Worm (Caenorhabditis elegans): ENCODE data around the gene alh-9.
A peak's percentile ranks its signal among the peaks of the same experiment; 100 is the strongest.

The alh-9 gene

DNA sequence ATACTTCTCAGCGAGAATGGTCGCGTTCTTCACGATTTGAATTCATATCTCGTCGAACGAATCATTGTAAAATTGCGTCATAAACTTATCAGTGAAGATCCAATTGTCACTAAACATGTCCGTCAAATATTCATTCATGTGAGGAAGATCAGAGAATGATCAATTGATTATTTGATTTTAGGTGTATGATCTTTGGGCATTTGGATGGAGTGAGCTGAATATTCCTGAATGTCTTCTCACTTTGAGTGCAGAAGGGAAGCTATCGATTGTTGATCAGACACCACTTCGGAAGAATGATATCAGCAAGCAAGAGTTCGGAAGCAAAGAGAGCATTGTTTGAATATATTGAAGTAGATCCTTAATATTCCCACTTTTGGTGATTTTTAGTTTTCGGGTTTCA is 18.4 kb downstream of the alh-9 start (continued):
- peak; percentile 40; the same call in 1 of the 2 replicates for TF ChIP-seq lin-38 (GFP tag; IDR thresholded peaks at IDR 0.05)
- peak; percentile 55 for TF ChIP-seq hlh-30 (tag; optimal IDR thresholded peaks at IDR 0.05; ENCODE audit: insufficient read depth)
- no peak for TF ChIP-seq dmd-8 (GFP tag; IDR thresholded peaks at IDR 0.05)
- TF ChIP-seq T26A8.4 (GFP tag; IDR thresholded peaks at IDR 0.05) = peak; percentile 31; the same call in 1 of the 2 replicates
- TF ChIP-seq ceh-28 (tag; optimal IDR thresholded peaks at IDR 0.05) = no peak
- peak; percentile 92 for TF ChIP-seq aha-1 (tag)
- TF ChIP-seq spr-3 (GFP tag; optimal IDR thresholded peaks at IDR 0.05) = no peak
- TF ChIP-seq madf-9 (GFP tag; conservative IDR thresholded peaks at IDR 0.05) = no peak

DNA sequence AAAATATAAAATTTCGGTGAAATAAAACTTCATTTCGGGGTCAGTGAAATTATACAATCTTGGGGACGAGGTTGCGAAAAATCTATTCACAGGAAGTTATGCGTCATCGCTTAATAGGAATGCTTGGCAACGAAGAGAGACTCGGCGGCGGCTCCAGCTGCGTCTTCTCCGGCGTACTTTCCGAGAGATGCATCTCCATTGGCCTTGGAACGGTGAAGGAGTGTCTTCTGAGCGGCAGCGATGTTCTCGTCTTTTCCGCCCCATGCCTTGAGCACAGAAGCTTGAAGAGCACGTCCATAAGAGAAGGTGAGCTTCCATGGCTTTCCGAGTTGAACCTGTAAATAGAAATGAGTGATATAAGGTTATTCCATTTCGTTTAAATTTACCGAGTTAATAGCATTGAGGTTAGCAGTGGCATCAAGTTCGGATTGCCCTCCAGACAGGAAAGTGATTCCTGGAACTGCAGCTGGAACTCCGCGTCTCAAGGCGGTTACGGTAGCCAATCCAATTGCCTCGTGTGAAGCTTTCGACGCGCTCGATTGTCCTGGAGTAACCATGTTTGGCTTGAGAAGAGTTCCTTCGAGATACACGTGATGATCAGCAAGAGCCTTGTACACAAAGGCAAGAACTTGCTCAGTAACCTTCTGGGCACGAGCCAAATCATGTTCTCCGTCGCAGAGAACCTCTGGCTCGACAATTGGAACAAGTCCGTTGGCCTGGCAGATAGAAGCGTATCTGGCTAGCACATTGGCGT is 19.0 kb downstream of the alh-9 start:
- TF ChIP-seq lsy-2 (tag; optimal IDR thresholded peaks at IDR 0.05) (no peak), nhr-111 (GFP tag; optimal IDR thresholded peaks at IDR 0.05) (no peak), ztf-7 (tag; optimal IDR thresholded peaks at IDR 0.05) (no peak), egl-43 (GFP tag; IDR thresholded peaks at IDR 0.05) (no peak), T20F7.1 (GFP tag; optimal IDR thresholded peaks at IDR 0.05) (peak; percentile 12), Y75B8A.6 (GFP tag; IDR thresholded peaks at IDR 0.05) (no peak), sdz-12 (GFP tag; optimal IDR thresholded peaks at IDR 0.05) (no peak), daf-8 (GFP tag; IDR thresholded peaks at IDR 0.05) (no peak), aha-1 (tag) (peak; percentile 94), set-16 (GFP tag; IDR thresholded peaks at IDR 0.05) (peak; percentile 67), dmd-9 (GFP tag; IDR thresholded peaks at IDR 0.05) (no peak), skn-1 (tag; optimal IDR thresholded peaks at IDR 0.05) (peak; percentile 22), jun-1 (tag; optimal IDR thresholded peaks at IDR 0.05) (no peak), R02D3.7 (tag; optimal IDR thresholded peaks at IDR 0.05) (no peak), mdt-29 (GFP tag; IDR thresholded peaks at IDR 0.05) (no peak), php-3 (GFP tag; IDR thresholded peaks at IDR 0.05) (0 out of 2 replicates have a peak, but pooled peaks have one; percentile 8), nhr-42 (GFP tag; IDR thresholded peaks at IDR 0.05) (0 out of 2 replicates have a peak, but pooled peaks have one; percentile 5), D1046.2 (GFP tag; IDR thresholded peaks at IDR 0.05) (0 out of 2 replicates have a peak, but pooled peaks have one; percentile 47)

DNA sequence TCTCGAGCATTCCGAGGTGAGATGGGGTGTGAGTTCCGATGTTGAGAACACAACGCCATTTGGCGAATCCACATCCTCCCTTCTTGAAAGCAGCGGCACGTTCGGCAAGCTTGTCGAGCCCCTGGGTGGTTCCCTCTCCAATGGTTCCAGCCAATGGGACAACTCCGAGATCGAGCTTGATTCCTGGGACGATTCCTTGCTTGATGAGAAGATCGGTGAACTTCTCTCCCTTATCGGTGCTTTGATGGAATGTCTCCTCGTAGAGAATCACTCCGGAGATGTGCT is 19.5 kb downstream of the alh-9 start:
- TF ChIP-seq ceh-32 (tag; optimal IDR thresholded peaks at IDR 0.05; ENCODE audit: poor library complexity) (no peak), madf-5 (GFP tag; IDR thresholded peaks at IDR 0.05) (0 out of 4 replicates have a peak, but pooled peaks of 1 of the 2 experiments have one; percentile 24), set-16 (GFP tag; IDR thresholded peaks at IDR 0.05) (peak; percentile 57; the same call in 1 of the 2 replicates), lin-1 (GFP tag; IDR thresholded peaks at IDR 0.05) (no peak), D1046.2 (GFP tag; IDR thresholded peaks at IDR 0.05) (no peak)

DNA sequence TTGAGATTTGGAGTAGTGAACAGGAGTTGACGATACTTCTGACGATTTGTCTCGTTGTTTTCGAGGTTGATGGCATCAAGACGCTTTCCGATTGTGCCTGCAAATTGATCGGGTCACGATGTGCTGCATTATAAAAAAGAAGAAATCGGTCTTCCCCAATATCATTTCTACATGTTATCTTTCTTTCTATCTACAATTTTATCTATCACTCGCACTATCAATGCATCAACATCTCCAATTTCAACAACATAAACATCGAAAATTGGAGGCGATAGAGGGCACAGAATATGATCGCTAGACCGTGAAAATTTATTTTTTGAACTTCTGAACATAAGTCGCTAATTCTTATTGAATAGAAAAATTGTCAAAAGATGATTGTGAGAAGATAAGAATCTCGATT is 19.9 kb downstream of the alh-9 start:
- no peak for TF ChIP-seq lin-38 (GFP tag; IDR thresholded peaks at IDR 0.05)
- no peak for TF ChIP-seq pha-4 (GFP tag; IDR thresholded peaks at IDR 0.05)
- TF ChIP-seq pha-4 (tag; optimal IDR thresholded peaks at IDR 0.05) = no peak
- no peak for TF ChIP-seq mdl-1 (tag; optimal IDR thresholded peaks at IDR 0.05)
- TF ChIP-seq daf-12 (tag; optimal IDR thresholded peaks at IDR 0.05) = no peak
- TF ChIP-seq tag-97 (GFP tag; IDR thresholded peaks at IDR 0.05) = no peak
- TF ChIP-seq mxl-3 (GFP tag; optimal IDR thresholded peaks at IDR 0.05) = no peak
- no peak for TF ChIP-seq daf-16 (GFP tag; optimal IDR thresholded peaks at IDR 0.05)
- TF ChIP-seq daf-16 (tag; optimal IDR thresholded peaks at IDR 0.05) = peak; percentile 80
- TF ChIP-seq duxl-1 (tag; optimal IDR thresholded peaks at IDR 0.05; ENCODE audit: poor library complexity) = peak; percentile 42
- peak; percentile 21 for TF ChIP-seq nhr-28 (tag; optimal IDR thresholded peaks at IDR 0.05)

All from whole organism, L4 larva.